Worm (Caenorhabditis elegans): Measurements from ENCODE around the gene glb-33.

ce11 chrV:1341276-1342050, 10.5 kb upstream of the glb-33 start:
- TF ChIP-seq madf-2 (tag; optimal IDR thresholded peaks at IDR 0.05) (no peak), pqm-1 (tag; optimal IDR thresholded peaks at IDR 0.05) (no peak), nhr-11 (tag; optimal IDR thresholded peaks at IDR 0.05) (no peak), ama-1 (optimal IDR thresholded peaks at IDR 0.05) (no peak), ahr-1 (tag; optimal IDR thresholded peaks at IDR 0.05) (no peak), odd-2 (tag; optimal IDR thresholded peaks at IDR 0.05) (no peak), ets-4 (tag; optimal IDR thresholded peaks at IDR 0.05) (no peak), lim-6 (tag; optimal IDR thresholded peaks at IDR 0.05) (no peak), fax-1 (tag; optimal IDR thresholded peaks at IDR 0.05) (no peak), C38D4.7 (GFP tag; optimal IDR thresholded peaks at IDR 0.05) (no peak), T23F11.4 (GFP tag; optimal IDR thresholded peaks at IDR 0.05) (no peak), lin-11 (tag; optimal IDR thresholded peaks at IDR 0.05) (no peak)
